Worm (Caenorhabditis elegans) whole organism, L1 larva: ENCODE results near the gene nspa-8.

Experiments
- blmp-1 ChIP-seq: fragments of 150-350 bp; optimal IDR thresholded peaks from 2 replicates; lab custom pipeline; 2014; ENCODE audit warnings: missing biosample characterization, missing genetic modification characterization
- efl-1 ChIP-seq, 4 experiments: fragments of 150-350 bp; optimal IDR thresholded peaks in 3 of 4; peaks in 1 of 4; 1 replicate in 1 of 4; 2 replicates in 3 of 4; lab custom pipeline; 2014; ENCODE audit warnings: missing biosample characterization in 2 of 4, missing genetic modification characterization in 2 of 4, missing genetic modification reagents in 2 of 4
- fkh-10 ChIP-seq: sonication (generic microtip); optimal IDR thresholded peaks from 2 replicates; lab custom pipeline; 2017; ENCODE audit warnings: missing biosample characterization, missing genetic modification reagents, missing genetic modification characterization
- lin-13 ChIP-seq: fragments of 150-350 bp; optimal IDR thresholded peaks from 2 replicates; lab custom pipeline; 2014; ENCODE audit warnings: missing biosample characterization, missing genetic modification reagents, missing genetic modification characterization
- mep-1 ChIP-seq: fragments of 150-350 bp; optimal IDR thresholded peaks from 2 replicates; lab custom pipeline; 2014; ENCODE audit warnings: missing biosample characterization, missing genetic modification characterization
- nhr-77 ChIP-seq: fragments of 150-350 bp; optimal IDR thresholded peaks from 2 replicates; lab custom pipeline; 2014; ENCODE audit warnings: missing biosample characterization, missing genetic modification characterization
- pqm-1 ChIP-seq: sonication (generic microtip); optimal IDR thresholded peaks from 3 replicates; lab custom pipeline; 2017; ENCODE audit warnings: missing biosample characterization, missing genetic modification characterization

DNA sequence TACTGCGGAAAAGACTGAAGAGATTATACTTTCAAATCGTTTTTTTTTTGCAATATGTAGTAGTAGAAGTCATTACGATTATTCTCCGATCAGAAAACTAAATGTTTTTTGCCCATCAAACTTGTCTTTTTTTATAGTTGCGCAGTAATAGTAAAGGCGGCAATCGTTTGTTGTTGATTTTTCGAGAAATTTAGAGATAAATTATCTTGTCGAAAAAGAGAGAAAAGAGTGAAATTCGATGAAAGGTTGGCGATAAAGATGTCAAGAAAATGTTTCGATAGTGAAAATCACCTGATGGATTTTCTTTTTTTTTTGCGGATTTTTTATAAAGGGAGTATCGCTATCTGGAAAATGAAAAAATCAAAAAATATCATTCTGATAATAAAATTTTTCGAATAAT is 38.4 kb downstream of the nspa-8 start:
- TF ChIP-seq nhr-77 (tag; lab: Kevin White, UChicago) (no peak), lin-13 (GFP tag; lab: Kevin White, UChicago) (no peak), pqm-1 (tag; lab: Kevin White, UChicago) (no peak), fkh-10 (no peak), mep-1 (tag; lab: Kevin White, UChicago) (no peak), efl-1 (optimal IDR thresholded peaks at IDR 0.05; lab: Kevin White, UChicago) (no peak), efl-1 (GFP tag; optimal IDR thresholded peaks at IDR 0.05 in 1 of 2; lab: Kevin White, UChicago) (peak in 1 of 2 experiments; percentile 67), blmp-1 (tag; lab: Kevin White, UChicago) (peak; percentile 96)
